Worm (Caenorhabditis elegans) whole organism, L1 larva: ENCODE data around the gene srv-7.

ENCODE experiments used
- C34B4.2 ChIP-seq: sonication (generic microtip); optimal IDR thresholded peaks from 2 replicates; lab custom pipeline; 2017; ENCODE audit warnings: mild to moderate bottlenecking, missing genetic modification characterization, missing compliant biosample characterization
- F16B12.6 ChIP-seq: fragments of 150-350 bp; optimal IDR thresholded peaks from 2 replicates; lab custom pipeline; 2014; ENCODE audit warnings: missing biosample characterization, missing genetic modification characterization
- Y116A8C.19 ChIP-seq: sonication (generic microtip); optimal IDR thresholded peaks from 2 replicates; lab custom pipeline; 2016; ENCODE audit warnings: missing compliant biosample characterization, missing genetic modification characterization, borderline replicate concordance
- alr-1 ChIP-seq: fragments of 200-800 bp; sonication (Bioruptor generic); optimal IDR thresholded peaks from 2 replicates; lab custom pipeline; 2018; ENCODE audit warnings: borderline replicate concordance, mild to moderate bottlenecking, missing genetic modification characterization, missing compliant biosample characterization
- ama-1 ChIP-seq: fragments of 150-350 bp; optimal IDR thresholded peaks from 2 replicates; lab custom pipeline; 2014
- ceh-8 ChIP-seq: fragments of 200-800 bp; sonication (Bioruptor generic); optimal IDR thresholded peaks from 2 replicates; lab custom pipeline; 2018; ENCODE audit warnings: mild to moderate bottlenecking, missing genetic modification characterization, moderate library complexity, missing compliant biosample characterization
- ces-1 ChIP-seq: fragments of 150-350 bp; optimal IDR thresholded peaks from 2 replicates; lab custom pipeline; 2014; ENCODE audit warnings: missing biosample characterization, missing genetic modification reagents, missing genetic modification characterization
- dsc-1 ChIP-seq: sonication (generic microtip); optimal IDR thresholded peaks from 2 replicates; lab custom pipeline; 2016; ENCODE audit warnings: mild to moderate bottlenecking, missing genetic modification characterization, missing compliant biosample characterization
- efl-1 ChIP-seq, 4 experiments: fragments of 150-350 bp; optimal IDR thresholded peaks in 3 of 4; peaks in 1 of 4; 1 replicate in 1 of 4; 2 replicates in 3 of 4; lab custom pipeline; 2014; ENCODE audit warnings: missing biosample characterization in 2 of 4, missing genetic modification characterization in 2 of 4, missing genetic modification reagents in 2 of 4
- efl-3 ChIP-seq: fragments of 200-800 bp; sonication (Bioruptor generic); optimal IDR thresholded peaks from 2 replicates; lab custom pipeline; 2018; ENCODE audit warnings: mild to moderate bottlenecking, missing genetic modification characterization, missing compliant biosample characterization
- egl-27 ChIP-seq, 2 experiments: fragments of 150-350 bp in 1 of 2; sonication (generic microtip); optimal IDR thresholded peaks; 3 replicates each; lab custom pipeline; 2017 to 2018; ENCODE audit warnings: missing biosample characterization in 2 of 2, missing genetic modification characterization in 2 of 2, missing genetic modification reagents in 2 of 2
- elt-3 ChIP-seq, 6 experiments: fragments of 150-350 bp in 1 of 6; sonication (generic microtip); optimal IDR thresholded peaks; 2 replicates each; lab custom pipeline; 2017 to 2018; ENCODE audit warnings: missing biosample characterization in 6 of 6, missing genetic modification characterization in 6 of 6, inconsistent platforms in 1 of 6
- fkh-10 ChIP-seq: sonication (generic microtip); optimal IDR thresholded peaks from 2 replicates; lab custom pipeline; 2017; ENCODE audit warnings: missing biosample characterization, missing genetic modification reagents, missing genetic modification characterization
- fkh-4 ChIP-seq: sonication (generic microtip); optimal IDR thresholded peaks from 2 replicates; lab custom pipeline; 2016; ENCODE audit warnings: missing compliant biosample characterization, missing genetic modification characterization, borderline replicate concordance
- grh-1 ChIP-seq: fragments of 200-800 bp; sonication (Bioruptor generic); IDR thresholded peaks from 2 replicates; pipeline ENCODE4 v1.3.6; 2022; ENCODE audit warnings: missing genetic modification reagents, missing genetic modification characterization, missing compliant biosample characterization
- hlh-17 ChIP-seq: fragments of 200-800 bp; sonication (Bioruptor generic); optimal IDR thresholded peaks from 2 replicates; lab custom pipeline; 2018; ENCODE audit warnings: missing genetic modification characterization, mild to moderate bottlenecking, missing compliant biosample characterization, moderate library complexity, borderline replicate concordance
- hlh-4 ChIP-seq: sonication (generic microtip); optimal IDR thresholded peaks from 2 replicates; lab custom pipeline; 2016; ENCODE audit warnings: mild to moderate bottlenecking, missing genetic modification characterization, missing compliant biosample characterization
- hpl-2 ChIP-seq: fragments of 150-350 bp; optimal IDR thresholded peaks from 2 replicates; lab custom pipeline; 2014; ENCODE audit warnings: missing biosample characterization, missing genetic modification reagents, missing genetic modification characterization
- irx-1 ChIP-seq: sonication (generic microtip); optimal IDR thresholded peaks from 2 replicates; lab custom pipeline; 2016; ENCODE audit warnings: missing genetic modification characterization, missing compliant biosample characterization
- lin-13 ChIP-seq: fragments of 150-350 bp; optimal IDR thresholded peaks from 2 replicates; lab custom pipeline; 2014; ENCODE audit warnings: missing biosample characterization, missing genetic modification reagents, missing genetic modification characterization
- lin-14 ChIP-seq: fragments of 200-800 bp; sonication (Bioruptor generic); optimal IDR thresholded peaks from 2 replicates; lab custom pipeline; 2018; ENCODE audit warnings: mild to moderate bottlenecking, missing genetic modification characterization, moderate library complexity, missing compliant biosample characterization
- lin-35 ChIP-seq, 2 experiments: fragments of 150-350 bp; optimal IDR thresholded peaks; 2 replicates each; lab custom pipeline; 2014; ENCODE audit warnings: missing biosample characterization in 2 of 2, missing genetic modification characterization in 2 of 2, missing genetic modification reagents in 2 of 2
- lsy-2 ChIP-seq, 2 experiments: fragments of 150-350 bp; optimal IDR thresholded peaks; 2 replicates each; lab custom pipeline; 2014; ENCODE audit warnings: missing biosample characterization in 2 of 2, missing genetic modification characterization in 2 of 2
- mdl-1 ChIP-seq, 2 experiments: fragments of 150-350 bp; optimal IDR thresholded peaks; 2 replicates each; lab custom pipeline; 2014 to 2017; ENCODE audit warnings: missing biosample characterization in 2 of 2, missing genetic modification characterization in 2 of 2, inconsistent platforms in 1 of 2
- nhr-12 ChIP-seq: sonication (generic microtip); optimal IDR thresholded peaks from 2 replicates; lab custom pipeline; 2017; ENCODE audit warnings: missing biosample characterization, missing genetic modification characterization
- nhr-19 ChIP-seq: fragments of 200-800 bp; sonication (Bioruptor generic); conservative IDR thresholded peaks from 2 replicates; pipeline ENCODE4 v1.3.6; 2022; ENCODE audit warnings: missing genetic modification characterization, missing compliant biosample characterization
- nhr-20 ChIP-seq: sonication (generic microtip); optimal IDR thresholded peaks from 2 replicates; lab custom pipeline; 2016; ENCODE audit warnings: mild to moderate bottlenecking, missing genetic modification characterization, missing compliant biosample characterization
- nhr-47 ChIP-seq: sonication (generic microtip); optimal IDR thresholded peaks from 2 replicates; lab custom pipeline; 2016; ENCODE audit warnings: mild to moderate bottlenecking, missing genetic modification characterization, moderate library complexity, missing compliant biosample characterization
- nhr-71 ChIP-seq: sonication (generic microtip); optimal IDR thresholded peaks from 2 replicates; lab custom pipeline; 2016; ENCODE audit warnings: mild to moderate bottlenecking, missing genetic modification characterization, moderate library complexity, missing compliant biosample characterization
- nhr-84 ChIP-seq: sonication (generic microtip); optimal IDR thresholded peaks from 2 replicates; lab custom pipeline; 2017; ENCODE audit warnings: missing biosample characterization, missing genetic modification characterization
- nhr-85 ChIP-seq: sonication (generic microtip); peaks from one replicate; lab custom pipeline; 2016; ENCODE audit warnings: missing genetic modification characterization, inconsistent platforms, missing compliant biosample characterization
- nhr-90 ChIP-seq: sonication (generic microtip); optimal IDR thresholded peaks from 2 replicates; lab custom pipeline; 2016; ENCODE audit warnings: mild to moderate bottlenecking, missing genetic modification characterization, missing compliant biosample characterization; ENCODE audit not compliant: poor library complexity
- pag-3 ChIP-seq: sonication (generic microtip); optimal IDR thresholded peaks from 2 replicates; lab custom pipeline; 2017; ENCODE audit warnings: missing genetic modification characterization, mild to moderate bottlenecking, missing compliant biosample characterization, antibody characterized with exemption, borderline replicate concordance; ENCODE audit not compliant: insufficient read depth
- snu-23 ChIP-seq: sonication (generic microtip); optimal IDR thresholded peaks from 2 replicates; lab custom pipeline; 2016; ENCODE audit warnings: missing genetic modification characterization, missing compliant biosample characterization
- sox-4 ChIP-seq: sonication (generic microtip); optimal IDR thresholded peaks from 2 replicates; lab custom pipeline; 2016; ENCODE audit warnings: missing genetic modification characterization, missing compliant biosample characterization
- sup-37 ChIP-seq: fragments of 200-800 bp; sonication (Bioruptor generic); optimal IDR thresholded peaks from 2 replicates; lab custom pipeline; 2018; ENCODE audit warnings: mild to moderate bottlenecking, missing genetic modification characterization, missing compliant biosample characterization
- tbx-2 ChIP-seq: sonication (generic microtip); optimal IDR thresholded peaks from 2 replicates; lab custom pipeline; 2016; ENCODE audit warnings: missing genetic modification characterization, missing compliant biosample characterization
- tlp-1 ChIP-seq: fragments of 150-350 bp; optimal IDR thresholded peaks from 2 replicates; lab custom pipeline; 2014; ENCODE audit warnings: missing biosample characterization, missing genetic modification characterization
- unc-62 ChIP-seq: fragments of 150-350 bp; optimal IDR thresholded peaks from 2 replicates; lab custom pipeline; 2014; ENCODE audit warnings: missing biosample characterization, missing genetic modification reagents, missing genetic modification characterization
- unc-86 ChIP-seq: sonication (generic microtip); optimal IDR thresholded peaks from 2 replicates; lab custom pipeline; 2016; ENCODE audit warnings: missing genetic modification characterization, missing compliant biosample characterization
- unc-98 ChIP-seq: fragments of 200-800 bp; sonication (Bioruptor generic); IDR thresholded peaks from 2 replicates; pipeline ENCODE4 v1.3.6; 2022; ENCODE audit warnings: missing genetic modification characterization, missing compliant biosample characterization
- vab-15 ChIP-seq: sonication (generic microtip); optimal IDR thresholded peaks from 2 replicates; lab custom pipeline; 2017; ENCODE audit warnings: missing genotype, mild to moderate bottlenecking, missing genetic modification characterization, missing compliant biosample characterization
- ztf-4 ChIP-seq: fragments of 150-350 bp; optimal IDR thresholded peaks from 2 replicates; lab custom pipeline; 2014; ENCODE audit warnings: missing biosample characterization, missing genetic modification characterization

Gene srv-7

DNA sequence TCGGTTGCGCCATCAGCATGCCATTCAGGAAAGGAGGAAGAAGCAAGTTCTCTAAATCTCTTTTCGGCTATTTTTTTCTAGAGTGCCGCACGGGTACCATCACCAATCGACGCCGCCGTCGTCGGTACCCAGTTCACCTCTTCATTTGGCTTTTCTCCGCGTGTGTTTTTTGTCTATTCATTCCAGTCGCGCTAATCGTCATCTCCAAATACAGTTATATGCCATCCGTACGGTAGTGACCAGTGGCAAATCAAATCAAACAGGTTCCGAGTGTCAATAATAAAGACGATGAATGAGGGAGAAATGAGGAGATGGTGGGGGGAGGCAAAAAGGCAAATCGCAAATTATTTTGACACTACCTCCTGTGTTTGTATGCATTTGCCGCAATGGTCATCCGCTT, 13.4 kb upstream of the srv-7 start:
- TF ChIP-seq efl-1 (optimal IDR thresholded peaks at IDR 0.05; lab: Kevin White, UChicago) (no peak), efl-1 (GFP tag; optimal IDR thresholded peaks at IDR 0.05 in 1 of 2; lab: Kevin White, UChicago) (peak in 1 of 2 experiments; percentile 28), lin-14 (peak; percentile 4), pag-3 (tag; lab: Kevin White, UChicago) (peak; percentile 62), nhr-19 (no peak), nhr-12 (tag; lab: Kevin White, UChicago) (no peak), tbx-2 (no peak)
- TF ChIP-seq, all 84 proteins: peak for 3

ce11 chrX:5659614-5660013, 11.8 kb upstream of the srv-7 start, which contains the start of gene T22B7.22:
TSS of gene T22B7.22 (plus strand) at chrX:5659967.
- TF ChIP-seq hpl-2 (GFP tag; lab: Kevin White, UChicago) (no peak), fkh-4 (tag; lab: Kevin White, UChicago) (no peak), hlh-4 (tag; lab: Kevin White, UChicago) (no peak), nhr-12 (tag; lab: Kevin White, UChicago) (no peak), ztf-4 (tag; lab: Kevin White, UChicago) (no peak), snu-23 (GFP tag; lab: Kevin White, UChicago) (peak; percentile 65), alr-1 (no peak), ceh-8 (GFP tag; lab: Kevin White, UChicago) (peak; percentile 18), nhr-71 (tag; lab: Kevin White, UChicago) (peak; percentile 44), lin-35 (GFP tag; optimal IDR thresholded peaks at IDR 0.05; lab: Kevin White, UChicago) (peak in 1 of 2 experiments; percentile 32), lin-14 (peak; percentile 86), lsy-2 (tag; optimal IDR thresholded peaks at IDR 0.05; lab: Kevin White, UChicago) (peak in 1 of 2 experiments; percentile 29), lin-13 (GFP tag; lab: Kevin White, UChicago) (no peak), unc-98 (GFP tag; lab: Robert Waterston, UW) (no peak), nhr-19 (peak; percentile 31; the same call in 1 of the 2 replicates), dsc-1 (tag; lab: Kevin White, UChicago) (no peak), C34B4.2 (no peak), Y116A8C.19 (tag; lab: Kevin White, UChicago) (no peak), nhr-20 (peak; percentile 66), nhr-84 (no peak), nhr-90 (tag; lab: Kevin White, UChicago) (peak; percentile 20), sox-4 (no peak), egl-27 (tag; optimal IDR thresholded peaks at IDR 0.05; lab: Kevin White, UChicago) (no peak), ama-1 (lab: Kevin White, UChicago) (no peak), sup-37 (GFP tag; lab: Kevin White, UChicago) (no peak), mdl-1 (tag; optimal IDR thresholded peaks at IDR 0.05; lab: Kevin White, UChicago) (peak in 1 of 2 experiments; percentile 20), irx-1 (tag; lab: Kevin White, UChicago) (peak; percentile 14), elt-3 (tag; optimal IDR thresholded peaks at IDR 0.05; lab: Kevin White, UChicago) (peak in 1 of 6 experiments; percentile 3), ces-1 (no peak), nhr-85 (tag; lab: Kevin White, UChicago) (peak; percentile 95), tlp-1 (tag; lab: Kevin White, UChicago) (no peak), grh-1 (peak; percentile 56), fkh-10 (GFP tag; lab: Kevin White, UChicago) (no peak)

DNA sequence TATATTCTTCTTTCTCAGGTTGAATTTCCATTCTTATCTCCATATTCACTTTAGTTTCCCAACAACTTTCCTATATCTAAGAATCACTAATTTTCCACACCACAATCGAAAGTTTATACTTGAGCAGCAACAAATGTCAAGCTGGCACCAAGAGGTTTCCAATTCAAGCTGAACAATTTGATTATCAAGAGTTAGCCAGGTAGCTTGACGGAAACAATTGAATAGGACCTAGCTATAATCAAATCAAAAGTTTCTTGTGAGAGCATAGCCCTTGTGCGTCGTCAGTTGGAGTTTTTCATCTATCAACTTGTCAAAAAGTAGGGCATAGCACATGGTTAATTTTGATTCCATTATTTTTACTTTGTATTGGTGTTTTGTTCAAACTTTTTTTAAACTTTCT, 7.8 kb upstream of the srv-7 start:
- TF ChIP-seq efl-1 (optimal IDR thresholded peaks at IDR 0.05; lab: Kevin White, UChicago) = no peak
- peak in 1 of 2 experiments; percentile 62 for TF ChIP-seq efl-1 (GFP tag; optimal IDR thresholded peaks at IDR 0.05 in 1 of 2; lab: Kevin White, UChicago)
- no peak for TF ChIP-seq egl-27 (tag; optimal IDR thresholded peaks at IDR 0.05; lab: Kevin White, UChicago)

- TF ChIP-seq unc-86 (tag; lab: Kevin White, UChicago) (no peak), irx-1 (tag; lab: Kevin White, UChicago) (no peak), efl-3 (GFP tag; lab: Kevin White, UChicago) (no peak), nhr-47 (tag; lab: Kevin White, UChicago) (no peak), fkh-10 (GFP tag; lab: Kevin White, UChicago) (no peak), lin-14 (peak; percentile 21), efl-1 (optimal IDR thresholded peaks at IDR 0.05; lab: Kevin White, UChicago) (no peak), efl-1 (GFP tag; optimal IDR thresholded peaks at IDR 0.05 in 1 of 2; lab: Kevin White, UChicago) (peak in 1 of 2 experiments; percentile 47), nhr-19 (no peak), F16B12.6 (no peak), hlh-17 (GFP tag; lab: Kevin White, UChicago) (no peak), unc-62 (GFP tag; lab: Kevin White, UChicago) (no peak), vab-15 (tag; lab: Kevin White, UChicago) (no peak), C34B4.2 (no peak)
Observed at ce11 chrX:5653813-5654212, 6.0 kb upstream of the srv-7 start, which contains the start of gene T22B7.7. TSS of gene T22B7.7 (minus strand) at chrX:5654074.
